Worm (Caenorhabditis elegans): ENCODE data around the gene ints-9.

ce11 chrV:7528816-7529215, 46.8 kb upstream of the ints-9 start, which contains the start of gene C54F6.5:
- TF ChIP-seq fkh-10 (GFP tag; optimal IDR thresholded peaks at IDR 0.05) (no peak), ama-1 (optimal IDR thresholded peaks at IDR 0.05) (no peak), mdl-1 (tag; optimal IDR thresholded peaks at IDR 0.05) (no peak), zfp-3 (GFP tag; conservative IDR thresholded peaks at IDR 0.05) (no peak), snpc-4 (tag; optimal IDR thresholded peaks at IDR 0.05) (no peak), unc-130 (GFP tag; optimal IDR thresholded peaks at IDR 0.05) (no peak), nhr-25 (tag; optimal IDR thresholded peaks at IDR 0.05; ENCODE audit: borderline replicate concordance, insufficient read depth) (no peak), nhr-11 (tag; optimal IDR thresholded peaks at IDR 0.05) (no peak), F10B5.3 (tag; optimal IDR thresholded peaks at IDR 0.05) (no peak)

All from whole organism, L4 larva.